Worm (Caenorhabditis elegans) whole organism, L4 larva: ENCODE data around the gene mrpl-4.

ENCODE experiments used
- D1046.2 ChIP-seq: fragments of 200-800 bp; sonication (Bioruptor generic); IDR thresholded peaks from 2 replicates; pipeline ENCODE4 v1.3.6; 2022; ENCODE audit warnings: missing genetic modification characterization, missing compliant biosample characterization
- F26F4.8 ChIP-seq: fragments of 200-800 bp; sonication (Bioruptor generic); conservative IDR thresholded peaks from 2 replicates; pipeline ENCODE4 v1.3.6; 2022; ENCODE audit warnings: missing genetic modification characterization, missing compliant biosample characterization
- F37D6.2 ChIP-seq: sonication (generic microtip); optimal IDR thresholded peaks from 2 replicates; lab custom pipeline; 2016; ENCODE audit warnings: mild to moderate bottlenecking, missing genetic modification characterization, missing compliant biosample characterization
- F49E8.2 ChIP-seq: sonication (generic microtip); optimal IDR thresholded peaks from 2 replicates; lab custom pipeline; 2016; ENCODE audit warnings: missing compliant biosample characterization, mild to moderate bottlenecking, missing genetic modification characterization, borderline replicate concordance
- R02D3.7 ChIP-seq: fragments of 150-350 bp; sonication (generic microtip); optimal IDR thresholded peaks from 3 replicates; lab custom pipeline; 2014; ENCODE audit warnings: missing biosample characterization, missing genetic modification characterization
- T20F7.1 ChIP-seq: fragments of 200-800 bp; sonication (Bioruptor generic); optimal IDR thresholded peaks from 2 replicates; lab custom pipeline; 2018; ENCODE audit warnings: mild to moderate bottlenecking, missing genetic modification characterization, missing compliant biosample characterization
- Y48G9A.11 ChIP-seq: fragments of 200-800 bp; sonication (Bioruptor generic); IDR thresholded peaks from 2 replicates; pipeline ENCODE4 v1.3.6; 2022; ENCODE audit warnings: missing genetic modification reagents, missing genetic modification characterization, missing compliant biosample characterization
- ZK546.5 ChIP-seq, 2 experiments: sonication (generic microtip); optimal IDR thresholded peaks; 2 replicates each; lab custom pipeline; 2017; ENCODE audit warnings: missing biosample characterization in 2 of 2, missing genetic modification characterization in 2 of 2
- aha-1 ChIP-seq: fragments of 150-350 bp; peaks from one replicate; lab custom pipeline; 2014; ENCODE audit warnings: missing biosample characterization, missing genetic modification characterization
- ama-1 ChIP-seq: fragments of 150-350 bp; optimal IDR thresholded peaks from 2 replicates; lab custom pipeline; 2014; ENCODE audit warnings: inconsistent platforms, mixed read lengths
- ceh-44 ChIP-seq: fragments of 200-800 bp; sonication (Bioruptor generic); IDR thresholded peaks from 2 replicates; pipeline ENCODE4 v1.3.6; 2022; ENCODE audit warnings: missing genetic modification reagents, missing genetic modification characterization, missing compliant biosample characterization
- daf-19 ChIP-seq: fragments of 200-800 bp; sonication (Bioruptor generic); conservative IDR thresholded peaks from 2 replicates; pipeline ENCODE4 v1.3.6; 2022; ENCODE audit warnings: missing genetic modification characterization, missing compliant biosample characterization
- dmd-6 ChIP-seq: fragments of 200-800 bp; sonication (Bioruptor generic); IDR thresholded peaks from 2 replicates; pipeline ENCODE4 v1.3.6; 2022; ENCODE audit warnings: missing genetic modification reagents, missing genetic modification characterization, missing compliant biosample characterization
- fkh-10 ChIP-seq: fragments of 150-350 bp; optimal IDR thresholded peaks from 2 replicates; lab custom pipeline; 2014; ENCODE audit warnings: missing biosample characterization, missing genetic modification reagents, missing genetic modification characterization
- gei-8 ChIP-seq: fragments of 200-800 bp; sonication (Bioruptor generic); optimal IDR thresholded peaks from 2 replicates; lab custom pipeline; 2018; ENCODE audit warnings: mild to moderate bottlenecking, missing genetic modification characterization, missing compliant biosample characterization
- hlh-11 ChIP-seq: fragments of 200-800 bp; sonication (Bioruptor generic); optimal IDR thresholded peaks from 2 replicates; lab custom pipeline; 2018; ENCODE audit warnings: mild to moderate bottlenecking, missing genetic modification characterization, missing compliant biosample characterization
- jun-1 ChIP-seq: fragments of 150-350 bp; optimal IDR thresholded peaks from 2 replicates; lab custom pipeline; 2014; ENCODE audit warnings: missing biosample characterization, missing genetic modification reagents, missing genetic modification characterization
- lin-15B ChIP-seq: fragments of 150-350 bp; sonication (generic microtip); optimal IDR thresholded peaks from 3 replicates; lab custom pipeline; 2014; ENCODE audit warnings: missing biosample characterization, missing genetic modification characterization
- lin-38 ChIP-seq: fragments of 200-800 bp; sonication (Bioruptor generic); IDR thresholded peaks from 2 replicates; pipeline ENCODE4 v1.3.6; 2022; ENCODE audit warnings: missing genetic modification reagents, missing genetic modification characterization, missing compliant biosample characterization
- mdt-29 ChIP-seq: fragments of 200-800 bp; sonication (Bioruptor generic); IDR thresholded peaks from 2 replicates; pipeline ENCODE4 v1.3.6; 2022; ENCODE audit warnings: missing genetic modification reagents, missing genetic modification characterization, missing compliant biosample characterization
- mep-1 ChIP-seq: fragments of 150-350 bp; sonication (generic microtip); optimal IDR thresholded peaks from 3 replicates; lab custom pipeline; 2014; ENCODE audit warnings: missing biosample characterization, missing genetic modification characterization
- mxl-2 ChIP-seq: fragments of 200-800 bp; sonication (Bioruptor generic); conservative IDR thresholded peaks from 2 replicates; pipeline ENCODE4 v1.3.6; 2022; ENCODE audit warnings: missing genetic modification reagents, missing genetic modification characterization, missing compliant biosample characterization
- mxl-3 ChIP-seq: fragments of 200-800 bp; sonication (Bioruptor generic); optimal IDR thresholded peaks from 2 replicates; lab custom pipeline; 2018; ENCODE audit warnings: mild to moderate bottlenecking, missing genetic modification characterization, missing compliant biosample characterization
- nhr-102 ChIP-seq: sonication (generic microtip); optimal IDR thresholded peaks from 2 replicates; lab custom pipeline; 2016; ENCODE audit warnings: mild to moderate bottlenecking, missing genetic modification characterization, moderate library complexity, missing compliant biosample characterization
- nhr-11 ChIP-seq: fragments of 150-350 bp; optimal IDR thresholded peaks from 2 replicates; lab custom pipeline; 2014; ENCODE audit warnings: missing biosample characterization, missing genetic modification characterization
- nhr-237 ChIP-seq: sonication (generic microtip); optimal IDR thresholded peaks from 2 replicates; lab custom pipeline; 2017; ENCODE audit warnings: missing biosample characterization, missing genetic modification characterization
- nhr-41 ChIP-seq: fragments of 200-800 bp; sonication (Bioruptor generic); IDR thresholded peaks from 2 replicates; pipeline ENCODE4 v1.3.6; 2022; ENCODE audit warnings: missing genetic modification reagents, missing genetic modification characterization, missing compliant biosample characterization
- nhr-76 ChIP-seq: fragments of 150-350 bp; optimal IDR thresholded peaks from 2 replicates; lab custom pipeline; 2014; ENCODE audit warnings: missing biosample characterization, missing genetic modification characterization
- pha-4 ChIP-seq, 2 experiments: fragments of 150-350 bp in 1 of 2; fragments of 200-800 bp in 1 of 2; sonication (Bioruptor generic) in 1 of 2; IDR thresholded peaks in 1 of 2; optimal IDR thresholded peaks in 1 of 2; 2 replicates each; pipeline versions ENCODE4 v1.3.6 to Lab custom; 2014 to 2022; ENCODE audit warnings: missing genetic modification characterization in 2 of 2, missing genetic modification reagents in 2 of 2, missing biosample characterization in 1 of 2, missing compliant biosample characterization in 1 of 2
- pqm-1 ChIP-seq: sonication (generic microtip); optimal IDR thresholded peaks from 2 replicates; lab custom pipeline; 2017; ENCODE audit warnings: missing biosample characterization, missing genetic modification characterization
- spr-3 ChIP-seq: fragments of 200-800 bp; sonication (Bioruptor generic); optimal IDR thresholded peaks from 2 replicates; lab custom pipeline; 2018; ENCODE audit warnings: mild to moderate bottlenecking, missing genetic modification characterization, missing compliant biosample characterization
- tag-97 ChIP-seq: fragments of 200-800 bp; sonication (Bioruptor generic); IDR thresholded peaks from 2 replicates; pipeline ENCODE4 v1.3.6; 2022; ENCODE audit warnings: missing genetic modification characterization, missing compliant biosample characterization
- unc-39 ChIP-seq: sonication (generic microtip); optimal IDR thresholded peaks from 2 replicates; lab custom pipeline; 2017; ENCODE audit warnings: missing biosample characterization, missing genetic modification characterization
- unc-62 ChIP-seq, 3 experiments: fragments of 150-350 bp in 1 of 3; sonication (generic microtip); optimal IDR thresholded peaks in 2 of 3; peaks in 1 of 3; 1 replicate in 1 of 3; 2 replicates in 2 of 3; lab custom pipeline; 2014 to 2017; ENCODE audit warnings: missing biosample characterization in 3 of 3, missing genetic modification characterization in 3 of 3, missing genetic modification reagents in 3 of 3, missing genotype in 1 of 3
- vab-7 ChIP-seq: fragments of 200-800 bp; sonication (Bioruptor generic); IDR thresholded peaks from 2 replicates; pipeline ENCODE4 v1.3.6; 2022; ENCODE audit warnings: missing genetic modification reagents, missing genetic modification characterization, missing compliant biosample characterization
- zfp-2 ChIP-seq: sonication (generic microtip); optimal IDR thresholded peaks from 2 replicates; lab custom pipeline; 2016; ENCODE audit warnings: mild to moderate bottlenecking, missing genetic modification characterization, missing compliant biosample characterization
- zip-2 ChIP-seq: fragments of 150-350 bp; optimal IDR thresholded peaks from 2 replicates; lab custom pipeline; 2014; ENCODE audit warnings: missing biosample characterization, missing genetic modification characterization
- ztf-11 ChIP-seq: fragments of 150-350 bp; optimal IDR thresholded peaks from 2 replicates; lab custom pipeline; 2014; ENCODE audit warnings: missing biosample characterization, missing genetic modification characterization

Gene mrpl-4

ce11 chrV:8465386-8465785 lies 1.7 kb upstream of the mrpl-4 start, which contains the start of gene mrps-2:
Gene mrps-2, plus strand, starts transcription at chrV:8465686.
- TF ChIP-seq ama-1 (lab: Kevin White, UChicago): peak; percentile 31
- TF ChIP-seq lin-38: peak; percentile 34; the same call in 1 of the 2 replicates
- TF ChIP-seq mdt-29 (GFP tag; lab: Robert Waterston, UW): no peak

ce11 chrV:8468740-8469139 lies 1.7 kb downstream of the mrpl-4 start, which contains the start of gene phf-30:
Gene phf-30, plus strand, starts transcription at chrV:8469040.
- no peak for TF ChIP-seq Y48G9A.11 (GFP tag; lab: Robert Waterston, UW)
- TF ChIP-seq spr-3 (GFP tag; lab: Kevin White, UChicago): no peak

ce11 chrV:8470906-8471305 lies 3.8 kb downstream of the mrpl-4 start, which contains the start of gene gplb-1:
Gene gplb-1, minus strand, starts transcription at chrV:8471242.
- TF ChIP-seq D1046.2 (GFP tag; lab: Robert Waterston, UW) (no peak), nhr-102 (tag; lab: Kevin White, UChicago) (no peak), aha-1 (tag; lab: Kevin White, UChicago) (peak; percentile 89), F37D6.2 (tag; lab: Kevin White, UChicago) (no peak)

ce11 chrV:8481274-8481673 lies 14.2 kb downstream of the mrpl-4 start:
- TF ChIP-seq unc-62 (GFP tag; optimal IDR thresholded peaks at IDR 0.05 in 1 of 2; lab: Kevin White, UChicago) (peak in 1 of 2 experiments; percentile 92), unc-62 (tag; optimal IDR thresholded peaks at IDR 0.05; lab: Kevin White, UChicago) (no peak), nhr-237 (tag; lab: Kevin White, UChicago) (no peak)

ce11 chrV:8494260-8494939 lies 27.3 kb downstream of the mrpl-4 start, which contains the start of gene pxn-1:
Gene pxn-1, plus strand, starts transcription at chrV:8494889.
- TF ChIP-seq tag-97 (GFP tag; lab: Robert Waterston, UW) (no peak), unc-62 (GFP tag; optimal IDR thresholded peaks at IDR 0.05 in 1 of 2; lab: Kevin White, UChicago) (peak in 1 of 2 experiments; percentile 77), unc-62 (tag; optimal IDR thresholded peaks at IDR 0.05; lab: Kevin White, UChicago) (no peak)

ce11 chrV:8495106-8495505 lies 28.0 kb downstream of the mrpl-4 start:
- TF ChIP-seq F26F4.8: peak; percentile 72; the same call in 1 of the 2 replicates
- TF ChIP-seq gei-8 (GFP tag; lab: Kevin White, UChicago): no peak
- no peak for TF ChIP-seq nhr-11
- no peak for TF ChIP-seq ztf-11 (tag; lab: Kevin White, UChicago)
- peak; percentile 34; the same call in 1 of the 2 replicates for TF ChIP-seq pha-4 (GFP tag; IDR thresholded peaks at IDR 0.05; lab: Robert Waterston, UW)
- no peak for TF ChIP-seq pha-4 (tag; optimal IDR thresholded peaks at IDR 0.05; lab: Kevin White, UChicago)
- no peak for TF ChIP-seq lin-15B (tag; lab: Kevin White, UChicago)
- TF ChIP-seq mxl-2 (GFP tag; lab: Robert Waterston, UW): no peak
- TF ChIP-seq daf-19 (GFP tag; lab: Robert Waterston, UW): 0 out of 2 replicates have a peak, but pooled peaks have one; percentile 57
- TF ChIP-seq T20F7.1 (GFP tag; lab: Kevin White, UChicago): no peak
- TF ChIP-seq nhr-76 (tag; lab: Kevin White, UChicago): no peak
- no peak for TF ChIP-seq F49E8.2 (tag; lab: Kevin White, UChicago)
- 0 out of 2 replicates have a peak, but pooled peaks have one; percentile 45 for TF ChIP-seq nhr-41
- TF ChIP-seq D1046.2 (GFP tag; lab: Robert Waterston, UW): 0 out of 2 replicates have a peak, but pooled peaks have one; percentile 55
- TF ChIP-seq ceh-44: no peak
- no peak for TF ChIP-seq pqm-1 (tag; lab: Kevin White, UChicago)
- TF ChIP-seq dmd-6 (GFP tag; lab: Robert Waterston, UW): no peak
- peak; percentile 64 for TF ChIP-seq vab-7 (GFP tag; lab: Robert Waterston, UW)
- TF ChIP-seq hlh-11 (tag; lab: Kevin White, UChicago): no peak
- no peak for TF ChIP-seq ZK546.5 (tag; optimal IDR thresholded peaks at IDR 0.05; lab: Kevin White, UChicago)
- no peak for TF ChIP-seq mep-1 (tag; lab: Kevin White, UChicago)
- no peak for TF ChIP-seq nhr-102 (tag; lab: Kevin White, UChicago)
- no peak for TF ChIP-seq fkh-10
- no peak for TF ChIP-seq zfp-2 (tag; lab: Kevin White, UChicago)
- TF ChIP-seq unc-39 (tag; lab: Kevin White, UChicago): no peak
- TF ChIP-seq tag-97 (GFP tag; lab: Robert Waterston, UW): no peak
- TF ChIP-seq zip-2 (tag; lab: Kevin White, UChicago): no peak
- TF ChIP-seq jun-1 (tag; lab: Kevin White, UChicago): no peak
- no peak for TF ChIP-seq mxl-3
- no peak for TF ChIP-seq nhr-237 (tag; lab: Kevin White, UChicago)
- no peak for TF ChIP-seq R02D3.7
